Fruit fly (Drosophila melanogaster) whole organism, prepupa: ENCODE results near the gene CG17349.

Source experiments
- Blimp-1 ChIP-seq: fragments of 200-800 bp; sonication (Bioruptor generic); optimal IDR thresholded peaks from 3 replicates; lab custom pipeline; 2017; ENCODE audit warnings: missing biosample characterization, missing genetic modification characterization, mild to moderate bottlenecking, moderate library complexity, missing genetic modification reagents
- CG10631 ChIP-seq: fragments of 200-800 bp; sonication (Bioruptor generic); optimal IDR thresholded peaks from 2 replicates; lab custom pipeline; 2016; ENCODE audit warnings: missing biosample characterization, missing genetic modification characterization
- CG10669 ChIP-seq: fragments of 200-800 bp; sonication (Bioruptor generic); optimal IDR thresholded peaks from 3 replicates; lab custom pipeline; 2018; ENCODE audit warnings: missing biosample characterization, mild to moderate bottlenecking, missing genetic modification characterization, moderate library complexity
- CG11294 ChIP-seq: fragments of 200-800 bp; sonication (Bioruptor generic); IDR thresholded peaks from 2 replicates; pipeline ENCODE4 v1.3.6; 2022; ENCODE audit warnings: missing biosample characterization, missing genetic modification characterization
- CG11762 ChIP-seq: fragments of 200-800 bp; sonication (Bioruptor generic); optimal IDR thresholded peaks from 3 replicates; lab custom pipeline; 2016; ENCODE audit warnings: missing biosample characterization, missing genetic modification characterization; ENCODE audit not compliant: insufficient read depth
- CG11902 ChIP-seq: fragments of 200-800 bp; sonication (Bioruptor generic); optimal IDR thresholded peaks from 3 replicates; lab custom pipeline; 2016; ENCODE audit warnings: missing biosample characterization, missing genetic modification characterization
- CG1621 ChIP-seq: fragments of 200-800 bp; sonication (Bioruptor generic); optimal IDR thresholded peaks from 3 replicates; lab custom pipeline; 2018; ENCODE audit warnings: missing biosample characterization, mild to moderate bottlenecking, missing genetic modification characterization
- CG16779 ChIP-seq: fragments of 200-800 bp; sonication (Bioruptor generic); optimal IDR thresholded peaks from 3 replicates; lab custom pipeline; 2017; ENCODE audit warnings: missing biosample characterization, mild to moderate bottlenecking, missing genetic modification characterization
- CG3032 ChIP-seq: fragments of 200-800 bp; optimal IDR thresholded peaks from 2 replicates; lab custom pipeline; 2019; ENCODE audit warnings: missing biosample characterization, mild to moderate bottlenecking, missing genetic modification characterization, moderate library complexity
- CG31627 ChIP-seq: fragments of 200-800 bp; sonication (Bioruptor generic); optimal IDR thresholded peaks from 3 replicates; lab custom pipeline; 2016; ENCODE audit warnings: missing biosample characterization, missing genetic modification characterization
- CG32006 ChIP-seq: fragments of 200-800 bp; sonication (Bioruptor generic); optimal IDR thresholded peaks from 3 replicates; lab custom pipeline; 2017; ENCODE audit warnings: missing biosample characterization, mild to moderate bottlenecking, missing genetic modification characterization
- CG3919 ChIP-seq: fragments of 200-800 bp; sonication (Bioruptor generic); optimal IDR thresholded peaks from 3 replicates; lab custom pipeline; 2016; ENCODE audit warnings: missing biosample characterization, missing genetic modification characterization
- CG4318 ChIP-seq: fragments of 200-800 bp; sonication (Bioruptor generic); optimal IDR thresholded peaks from 3 replicates; lab custom pipeline; 2017; ENCODE audit warnings: missing biosample characterization, mild to moderate bottlenecking, missing genetic modification characterization
- CG6163 ChIP-seq: fragments of 200-800 bp; sonication (Bioruptor generic); IDR thresholded peaks from 3 replicates; pipeline ENCODE4 v1.3.6; 2022; ENCODE audit warnings: missing biosample characterization, missing genetic modification characterization
- CG6276 ChIP-seq: fragments of 200-800 bp; sonication (Bioruptor generic); optimal IDR thresholded peaks from 2 replicates; lab custom pipeline; 2017; ENCODE audit warnings: missing biosample characterization, mild to moderate bottlenecking, missing genetic modification characterization
- CG6792 ChIP-seq: fragments of 200-800 bp; sonication (Bioruptor generic); optimal IDR thresholded peaks from 3 replicates; lab custom pipeline; 2016; ENCODE audit warnings: missing biosample characterization, missing genetic modification characterization
- CG6808 ChIP-seq: fragments of 200-800 bp; sonication (Bioruptor generic); optimal IDR thresholded peaks from 3 replicates; lab custom pipeline; 2017; ENCODE audit warnings: missing biosample characterization, missing genetic modification characterization, mild to moderate bottlenecking, moderate library complexity, missing genetic modification reagents
- CG6854 ChIP-seq: fragments of 200-800 bp; sonication (Bioruptor generic); optimal IDR thresholded peaks from 2 replicates; lab custom pipeline; 2017; ENCODE audit warnings: missing biosample characterization, mild to moderate bottlenecking, missing genetic modification characterization
- CG7368 ChIP-seq: fragments of 200-800 bp; sonication (Bioruptor generic); optimal IDR thresholded peaks from 3 replicates; lab custom pipeline; 2016; ENCODE audit warnings: missing biosample characterization, missing genetic modification characterization
- CG8119 ChIP-seq: fragments of 200-800 bp; sonication (Bioruptor generic); IDR thresholded peaks from 3 replicates; pipeline ENCODE4 v1.3.6; 2022; ENCODE audit warnings: missing biosample characterization, missing genetic modification characterization
- CG8319 ChIP-seq: fragments of 200-800 bp; sonication (Bioruptor generic); optimal IDR thresholded peaks from 3 replicates; lab custom pipeline; 2016; ENCODE audit warnings: missing biosample characterization, missing genetic modification characterization
- CG8632 ChIP-seq: fragments of 200-800 bp; sonication (Bioruptor generic); optimal IDR thresholded peaks from 3 replicates; lab custom pipeline; 2016; ENCODE audit warnings: missing biosample characterization, missing genetic modification characterization
- CG9139 ChIP-seq: fragments of 200-800 bp; sonication (Bioruptor generic); optimal IDR thresholded peaks from 3 replicates; lab custom pipeline; 2017; ENCODE audit warnings: missing biosample characterization, mild to moderate bottlenecking, missing genetic modification characterization
- Eip75B ChIP-seq: fragments of 200-800 bp; sonication (Bioruptor generic); optimal IDR thresholded peaks from 3 replicates; lab custom pipeline; 2016; ENCODE audit warnings: missing biosample characterization, missing genetic modification characterization
- Ets21C ChIP-seq: fragments of 200-800 bp; sonication (Bioruptor generic); optimal IDR thresholded peaks from 3 replicates; lab custom pipeline; 2016; ENCODE audit warnings: missing biosample characterization, missing genetic modification characterization
- Ets96B ChIP-seq: fragments of 200-800 bp; optimal IDR thresholded peaks from 2 replicates; lab custom pipeline; 2019; ENCODE audit warnings: missing biosample characterization, mild to moderate bottlenecking, missing genetic modification characterization, moderate library complexity
- Gug ChIP-seq: fragments of 200-800 bp; sonication (Bioruptor generic); IDR thresholded peaks from 2 replicates; pipeline ENCODE4 v1.3.6; 2022; ENCODE audit warnings: missing biosample characterization, missing genetic modification characterization
- Hr38 ChIP-seq: sonication (Bioruptor generic); optimal IDR thresholded peaks from 2 replicates; lab custom pipeline; 2016; ENCODE audit warnings: missing biosample characterization, missing genetic modification characterization
- Hr4 ChIP-seq: fragments of 200-800 bp; sonication (Bioruptor generic); optimal IDR thresholded peaks from 3 replicates; lab custom pipeline; 2016; ENCODE audit warnings: missing biosample characterization, missing genetic modification characterization
- Lpt ChIP-seq: fragments of 200-800 bp; sonication (Bioruptor generic); optimal IDR thresholded peaks from 3 replicates; lab custom pipeline; 2016; ENCODE audit warnings: missing biosample characterization, missing genetic modification characterization
- Met ChIP-seq: fragments of 200-800 bp; sonication (Bioruptor generic); optimal IDR thresholded peaks from 3 replicates; lab custom pipeline; 2016; ENCODE audit warnings: missing biosample characterization, missing genetic modification characterization
- OdsH ChIP-seq: fragments of 200-800 bp; sonication (Bioruptor generic); optimal IDR thresholded peaks from 3 replicates; lab custom pipeline; 2016; ENCODE audit warnings: missing biosample characterization, missing genetic modification characterization
- Smox ChIP-seq: fragments of 200-800 bp; sonication (Bioruptor generic); optimal IDR thresholded peaks from 3 replicates; lab custom pipeline; 2016; ENCODE audit warnings: missing biosample characterization, missing genetic modification characterization
- Sox14 ChIP-seq: fragments of 200-800 bp; sonication (Bioruptor generic); optimal IDR thresholded peaks from 3 replicates; lab custom pipeline; 2016; ENCODE audit warnings: missing biosample characterization, missing genetic modification characterization
- acj6 ChIP-seq: fragments of 200-800 bp; sonication (Bioruptor generic); optimal IDR thresholded peaks from 3 replicates; lab custom pipeline; 2016; ENCODE audit warnings: missing biosample characterization, missing genetic modification characterization
- cyc ChIP-seq: fragments of 200-800 bp; sonication (Bioruptor generic); optimal IDR thresholded peaks from 3 replicates; lab custom pipeline; 2016; ENCODE audit warnings: missing biosample characterization, missing genetic modification characterization
- dac ChIP-seq: fragments of 200-800 bp; sonication (Bioruptor generic); optimal IDR thresholded peaks from 2 replicates; lab custom pipeline; 2017; ENCODE audit warnings: missing biosample characterization, mild to moderate bottlenecking, missing genetic modification characterization
- eg ChIP-seq: fragments of 200-800 bp; sonication (Bioruptor generic); IDR thresholded peaks from 3 replicates; pipeline ENCODE4 v1.3.6; 2022; ENCODE audit warnings: missing biosample characterization, missing genetic modification characterization
- esn ChIP-seq: fragments of 200-800 bp; sonication (Bioruptor generic); optimal IDR thresholded peaks from 2 replicates; lab custom pipeline; 2016; ENCODE audit warnings: missing biosample characterization, mild to moderate bottlenecking, missing genetic modification characterization, moderate library complexity
- fd59A ChIP-seq: fragments of 200-800 bp; sonication (Bioruptor generic); optimal IDR thresholded peaks from 2 replicates; lab custom pipeline; 2017; ENCODE audit warnings: missing biosample characterization, mild to moderate bottlenecking, missing genetic modification characterization, missing genetic modification reagents
- fkh ChIP-seq: fragments of 200-800 bp; sonication (Bioruptor generic); optimal IDR thresholded peaks from 3 replicates; lab custom pipeline; 2017; ENCODE audit warnings: missing biosample characterization, mild to moderate bottlenecking, missing genetic modification characterization, moderate library complexity
- lz ChIP-seq: fragments of 200-800 bp; sonication (Bioruptor generic); optimal IDR thresholded peaks from 3 replicates; lab custom pipeline; 2016; ENCODE audit warnings: missing biosample characterization, missing genetic modification characterization
- net ChIP-seq: fragments of 200-800 bp; sonication (Bioruptor generic); optimal IDR thresholded peaks from 3 replicates; lab custom pipeline; 2016; ENCODE audit warnings: missing biosample characterization, missing genetic modification characterization
- pdm3 ChIP-seq: fragments of 200-800 bp; sonication (Bioruptor generic); optimal IDR thresholded peaks from 3 replicates; lab custom pipeline; 2016; ENCODE audit warnings: missing biosample characterization, missing genetic modification characterization
- salr ChIP-seq, 2 experiments: fragments of 200-800 bp; sonication (Bioruptor generic); optimal IDR thresholded peaks; 3 replicates each; lab custom pipeline; 2016 to 2018; ENCODE audit warnings: missing biosample characterization in 2 of 2, missing genetic modification characterization in 2 of 2, mild to moderate bottlenecking in 1 of 2
- spab ChIP-seq: fragments of 200-800 bp; sonication (Bioruptor generic); optimal IDR thresholded peaks from 2 replicates; lab custom pipeline; 2017; ENCODE audit warnings: missing biosample characterization, mild to moderate bottlenecking, missing genetic modification characterization, missing genetic modification reagents
- ss ChIP-seq, 2 experiments: fragments of 200-800 bp; sonication (Bioruptor generic); optimal IDR thresholded peaks; 2 replicates in 1 of 2; 3 replicates in 1 of 2; lab custom pipeline; 2017 to 2018; ENCODE audit warnings: mild to moderate bottlenecking in 2 of 2, missing biosample characterization in 2 of 2, missing genetic modification characterization in 2 of 2, moderate library complexity in 1 of 2
- svp ChIP-seq: fragments of 200-800 bp; sonication (Bioruptor generic); peaks from one replicate; lab custom pipeline; 2016; ENCODE audit warnings: missing biosample characterization, missing genetic modification characterization
- topi ChIP-seq: fragments of 200-800 bp; sonication (Bioruptor generic); optimal IDR thresholded peaks from 3 replicates; lab custom pipeline; 2016; ENCODE audit warnings: missing biosample characterization, missing genetic modification characterization

CG17349 gene

DNA sequence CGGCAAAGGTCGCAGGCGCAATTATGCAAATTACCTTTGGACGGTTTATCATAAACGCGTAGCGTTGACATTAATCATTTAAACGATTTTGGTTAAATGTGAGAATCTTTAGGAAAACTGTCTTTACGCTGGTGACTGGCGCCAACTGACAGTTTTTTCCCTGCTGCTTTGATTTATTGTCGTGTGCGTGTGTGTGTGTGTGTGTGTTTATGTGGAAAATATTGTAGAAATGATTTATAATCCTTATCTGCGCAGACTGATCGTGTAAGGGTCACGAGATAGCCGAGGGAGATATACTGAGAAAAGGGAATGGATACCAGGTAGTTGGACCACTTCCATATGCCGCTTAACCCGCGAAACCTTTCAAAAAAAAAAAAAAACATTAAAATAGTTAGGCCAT, 45.5 kb upstream of the CG17349 start:
- TF ChIP-seq CG4318 (GFP tag; lab: Kevin White, UChicago) (no peak), CG8119 (GFP tag; lab: Robert Waterston, UW) (no peak), CG8632 (no peak), CG10631 (no peak), CG11762 (GFP tag; lab: Kevin White, UChicago) (no peak), lz (GFP tag; lab: Kevin White, UChicago) (no peak), cyc (GFP tag; lab: Kevin White, UChicago) (no peak), CG6808 (no peak), CG7368 (GFP tag; lab: Kevin White, UChicago) (no peak), eg (GFP tag; lab: Robert Waterston, UW) (no peak), svp (GFP tag; lab: Kevin White, UChicago) (no peak), CG31627 (GFP tag; lab: Kevin White, UChicago) (no peak), esn (GFP tag; lab: Kevin White, UChicago) (no peak), CG16779 (no peak)
- TF ChIP-seq, all 60 proteins: peak for 0

- TF ChIP-seq CG6163 (GFP tag; lab: Robert Waterston, UW), result peak; percentile 84
- peak; percentile 49 for TF ChIP-seq CG1621 (tag; lab: Kevin White, UChicago)
- TF ChIP-seq CG6792 (GFP tag; lab: Kevin White, UChicago), result peak; percentile 43
- peak; percentile 58 for TF ChIP-seq acj6 (GFP tag; lab: Kevin White, UChicago)
- peak; percentile 81 for TF ChIP-seq svp (GFP tag; lab: Kevin White, UChicago)
- peak; percentile 10 for TF ChIP-seq CG11902 (GFP tag; lab: Kevin White, UChicago)
- no peak for TF ChIP-seq CG11294
- TF ChIP-seq CG4318 (GFP tag; lab: Kevin White, UChicago), result peak; percentile 76
- peak; percentile 57 for TF ChIP-seq Sox14 (GFP tag; lab: Kevin White, UChicago)
- TF ChIP-seq Smox (GFP tag; lab: Kevin White, UChicago), result peak; percentile 41
- peak in 1 of 2 experiments; percentile 57 for TF ChIP-seq salr (GFP tag; optimal IDR thresholded peaks at IDR 0.05; lab: Kevin White, UChicago)
- TF ChIP-seq OdsH (GFP tag; lab: Kevin White, UChicago), result peak; percentile 75
- peak; percentile 66 for TF ChIP-seq Gug
- TF ChIP-seq CG3919 (GFP tag; lab: Kevin White, UChicago), result peak; percentile 71
- no peak for TF ChIP-seq Blimp-1 (GFP tag; lab: Kevin White, UChicago)
- peak; percentile 52 for TF ChIP-seq esn (GFP tag; lab: Kevin White, UChicago)
- peak; percentile 67 for TF ChIP-seq CG10631
- peak; percentile 49 for TF ChIP-seq spab (GFP tag; lab: Kevin White, UChicago)
- peak; percentile 69 for TF ChIP-seq Ets96B (tag; lab: Kevin White, UChicago)
- TF ChIP-seq eg (GFP tag; lab: Robert Waterston, UW), result peak; percentile 88
- TF ChIP-seq Hr4 (GFP tag; lab: Kevin White, UChicago), result peak; percentile 86
- peak; percentile 60 for TF ChIP-seq CG3032 (tag; lab: Kevin White, UChicago)
- peak; percentile 74 for TF ChIP-seq Lpt (GFP tag; lab: Kevin White, UChicago)
- peak; percentile 85 for TF ChIP-seq CG32006 (GFP tag; lab: Kevin White, UChicago)
- TF ChIP-seq fd59A (GFP tag; lab: Kevin White, UChicago), result peak; percentile 36
- peak; percentile 69 for TF ChIP-seq dac (GFP tag; lab: Kevin White, UChicago)
- peak; percentile 84 for TF ChIP-seq CG8119 (GFP tag; lab: Robert Waterston, UW)
- no peak for TF ChIP-seq CG6854
- TF ChIP-seq net, result peak; percentile 63
- TF ChIP-seq CG8319, result peak; percentile 36
- TF ChIP-seq fkh (GFP tag; lab: Kevin White, UChicago), result no peak
- peak; percentile 59 for TF ChIP-seq topi (GFP tag; lab: Kevin White, UChicago)
- peak; percentile 22 for TF ChIP-seq CG9139
- TF ChIP-seq ss (GFP tag; optimal IDR thresholded peaks at IDR 0.05; lab: Kevin White, UChicago), result peak in 1 of 2 experiments; percentile 23
- TF ChIP-seq CG10669 (GFP tag; lab: Kevin White, UChicago), result peak; percentile 54
- peak; percentile 15 for TF ChIP-seq Ets21C (GFP tag; lab: Kevin White, UChicago)
- no peak for TF ChIP-seq Hr38 (GFP tag; lab: Kevin White, UChicago)
- TF ChIP-seq Met (GFP tag; lab: Kevin White, UChicago), result peak; percentile 48
- TF ChIP-seq Eip75B, result peak; percentile 62
- TF ChIP-seq CG11762 (GFP tag; lab: Kevin White, UChicago), result peak; percentile 32
- TF ChIP-seq CG6276 (GFP tag; lab: Kevin White, UChicago), result peak; percentile 72
- TF ChIP-seq pdm3 (GFP tag; lab: Kevin White, UChicago), result peak; percentile 76
- TF ChIP-seq cyc (GFP tag; lab: Kevin White, UChicago), result peak; percentile 49
Measured at dm6 chr2L:19325420-19325819, 44.8 kb upstream of the CG17349 start.
